Fruit fly (Drosophila melanogaster) Kc167 (cell line): ENCODE results near the gene Tk.

Source experiments
- Myc ChIP-seq: fragments of >200 bp; optimal IDR thresholded peaks from 2 replicates; lab custom pipeline; 2017; ENCODE audit warnings: missing external identifiers
- Sin3A ChIP-seq: fragments of >200 bp; optimal IDR thresholded peaks from 2 replicates; lab custom pipeline; 2018; ENCODE audit warnings: missing external identifiers
- h ChIP-seq: fragments of >200 bp; optimal IDR thresholded peaks from 3 replicates; lab custom pipeline; 2018; ENCODE audit warnings: missing external identifiers
- insv ChIP-seq: fragments of >200 bp; optimal IDR thresholded peaks from 3 replicates; lab custom pipeline; 2018; ENCODE audit warnings: missing external identifiers
- psq ChIP-seq: fragments of >200 bp; optimal IDR thresholded peaks from 2 replicates; lab custom pipeline; 2017; ENCODE audit warnings: missing external identifiers
- ttk ChIP-seq: sonication (Bioruptor generic); optimal IDR thresholded peaks from 2 replicates; lab custom pipeline; 2017; ENCODE audit warnings: missing external identifiers

DNA sequence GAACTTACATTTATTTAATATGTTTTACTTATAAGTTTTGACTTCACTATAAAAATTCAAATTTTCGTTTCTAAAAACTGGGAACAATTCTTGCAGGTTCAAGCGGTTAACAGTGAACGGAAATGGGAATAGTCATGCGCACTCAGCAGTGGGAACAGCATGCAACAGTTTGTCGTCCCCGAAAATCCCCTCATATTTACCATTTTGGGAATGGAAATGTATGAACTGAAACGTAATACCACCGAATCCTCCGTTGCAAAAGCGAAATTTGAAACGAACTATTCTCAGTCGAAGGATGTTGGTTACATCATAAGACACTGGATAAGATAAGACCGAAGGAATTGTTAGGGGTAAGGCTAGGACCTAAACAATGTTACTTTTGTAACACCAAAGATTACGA, 15.7 kb upstream of the Tk start:
- TF ChIP-seq h = no peak
- no peak for TF ChIP-seq Sin3A (lab: Kevin White, UChicago)
- TF ChIP-seq psq (lab: Kevin White, UChicago) = no peak
- TF ChIP-seq insv (lab: Kevin White, UChicago) = no peak
- TF ChIP-seq Myc (lab: Kevin White, UChicago) = no peak
- TF ChIP-seq ttk (lab: Kevin White, UChicago) = no peak
